Fruit fly (Drosophila melanogaster) whole organism, embryonic: ENCODE results near the gene sgll.
A peak's percentile ranks its signal among the peaks of the same experiment; 100 is the strongest.

ENCODE experiments used
- CG10267 ChIP-seq: fragments of 200-800 bp; sonication (Bioruptor generic); optimal IDR thresholded peaks from 2 replicates; lab custom pipeline; 2018; ENCODE audit warnings: missing biosample characterization, mild to moderate bottlenecking, missing genetic modification characterization, moderate library complexity
- CG10543 ChIP-seq: fragments of 200-800 bp; sonication (Bioruptor generic); optimal IDR thresholded peaks from 3 replicates; lab custom pipeline; 2017; ENCODE audit warnings: missing biosample characterization, mild to moderate bottlenecking, missing genetic modification characterization, moderate library complexity
- CG11085 ChIP-seq: fragments of 200-800 bp; sonication (Bioruptor generic); IDR thresholded peaks from 2 replicates; pipeline ENCODE4 v1.3.6; 2022; ENCODE audit warnings: missing biosample characterization, missing genetic modification characterization
- CG12236 ChIP-seq: fragments of 200-800 bp; sonication (Bioruptor generic); optimal IDR thresholded peaks from 2 replicates; lab custom pipeline; 2016; ENCODE audit warnings: missing biosample characterization, missing genetic modification characterization
- CG12299 ChIP-seq: fragments of 200-800 bp; sonication (Bioruptor generic); optimal IDR thresholded peaks from 2 replicates; lab custom pipeline; 2018; ENCODE audit warnings: missing biosample characterization, mild to moderate bottlenecking, missing genetic modification characterization
- CG13424 ChIP-seq: fragments of 200-800 bp; sonication (Bioruptor generic); optimal IDR thresholded peaks from 2 replicates; lab custom pipeline; 2019; ENCODE audit warnings: missing biosample characterization, mild to moderate bottlenecking, missing genetic modification characterization, moderate library complexity
- CG13775 ChIP-seq: fragments of 200-800 bp; sonication (Bioruptor generic); optimal IDR thresholded peaks from 3 replicates; lab custom pipeline; 2017; ENCODE audit warnings: missing biosample characterization, mild to moderate bottlenecking, missing genetic modification characterization
- CG14860 ChIP-seq: fragments of 200-800 bp; sonication (Bioruptor generic); IDR thresholded peaks from 3 replicates; pipeline ENCODE4 v1.3.6; 2022; ENCODE audit warnings: missing biosample characterization, missing genetic modification characterization; ENCODE audit not compliant: partially characterized antibody
- CG1647 ChIP-seq: fragments of 200-800 bp; sonication (Bioruptor generic); optimal IDR thresholded peaks from 3 replicates; lab custom pipeline; 2016; ENCODE audit warnings: missing biosample characterization, missing genetic modification characterization
- CG17912 ChIP-seq: fragments of 200-800 bp; sonication (Bioruptor generic); optimal IDR thresholded peaks from 2 replicates; lab custom pipeline; 2018; ENCODE audit warnings: missing biosample characterization, mild to moderate bottlenecking, missing genetic modification characterization
- CG2712 ChIP-seq: fragments of 200-800 bp; optimal IDR thresholded peaks from 3 replicates; lab custom pipeline; 2019; ENCODE audit warnings: missing biosample characterization, mild to moderate bottlenecking, missing genetic modification characterization, moderate library complexity
- CG4730 ChIP-seq: fragments of 200-800 bp; sonication (Bioruptor generic); IDR thresholded peaks from 2 replicates; pipeline ENCODE4 v1.3.6; 2022; ENCODE audit warnings: missing biosample characterization, missing genetic modification characterization
- CG7839 ChIP-seq: fragments of 200-800 bp; sonication (Bioruptor generic); optimal IDR thresholded peaks from 3 replicates; lab custom pipeline; 2018; ENCODE audit warnings: missing biosample characterization, mild to moderate bottlenecking, missing genetic modification characterization, moderate library complexity
- CG7963 ChIP-seq: fragments of 200-800 bp; sonication (Bioruptor generic); IDR thresholded peaks from 3 replicates; pipeline ENCODE4 v1.3.6; 2022; ENCODE audit warnings: missing biosample characterization, missing genetic modification characterization; ENCODE audit not compliant: partially characterized antibody
- CG7987 ChIP-seq: fragments of 200-800 bp; sonication (Bioruptor generic); optimal IDR thresholded peaks from 2 replicates; lab custom pipeline; 2018; ENCODE audit warnings: missing biosample characterization, mild to moderate bottlenecking, missing genetic modification characterization, moderate library complexity
- CG8388 ChIP-seq: fragments of 200-800 bp; sonication (Bioruptor generic); optimal IDR thresholded peaks from 2 replicates; lab custom pipeline; 2019; ENCODE audit warnings: missing biosample characterization, mild to moderate bottlenecking, missing genetic modification characterization, moderate library complexity
- Deaf1 ChIP-seq: fragments of 200-800 bp; optimal IDR thresholded peaks from 3 replicates; lab custom pipeline; 2019; ENCODE audit warnings: missing biosample characterization, mild to moderate bottlenecking, missing genetic modification characterization, moderate library complexity
- Drgx ChIP-seq: fragments of 200-800 bp; sonication (Bioruptor generic); IDR thresholded peaks from 2 replicates; pipeline ENCODE4 v1.3.6; 2022; ENCODE audit warnings: missing biosample characterization, missing genetic modification characterization
- Fer1 ChIP-seq: fragments of 200-800 bp; sonication (Bioruptor generic); optimal IDR thresholded peaks from 2 replicates; lab custom pipeline; 2017; ENCODE audit warnings: missing biosample characterization, mild to moderate bottlenecking, missing genetic modification characterization
- Fer2 ChIP-seq: fragments of 200-800 bp; sonication (Bioruptor generic); optimal IDR thresholded peaks from 2 replicates; lab custom pipeline; 2018; ENCODE audit warnings: missing biosample characterization, mild to moderate bottlenecking, missing genetic modification characterization, moderate library complexity
- Hr39 ChIP-seq: fragments of >200 bp; optimal IDR thresholded peaks from 2 replicates; lab custom pipeline; 2017
- Hr78 ChIP-seq, 2 experiments: fragments of 200-800 bp in 1 of 2; fragments of >200 bp in 1 of 2; sonication (Bioruptor generic) in 1 of 2; optimal IDR thresholded peaks; 2 replicates each; lab custom pipeline; 2017 to 2019; ENCODE audit warnings: missing biosample characterization in 2 of 2, missing genetic modification characterization in 2 of 2, mild to moderate bottlenecking in 1 of 2, moderate library complexity in 1 of 2
- Kr ChIP-seq: fragments of 200-800 bp; sonication (Bioruptor generic); optimal IDR thresholded peaks from 2 replicates; lab custom pipeline; 2017; ENCODE audit warnings: missing biosample characterization, mild to moderate bottlenecking, missing genetic modification characterization
- Meics ChIP-seq: fragments of 200-800 bp; sonication (Bioruptor generic); optimal IDR thresholded peaks from 2 replicates; lab custom pipeline; 2017; ENCODE audit warnings: missing biosample characterization, mild to moderate bottlenecking, missing genetic modification characterization
- Mrtf ChIP-seq: fragments of 200-800 bp; sonication (Bioruptor generic); IDR thresholded peaks from 3 replicates; pipeline ENCODE4 v1.3.6; 2022; ENCODE audit warnings: missing biosample characterization, missing genetic modification characterization
- NC2β ChIP-seq: fragments of 200-800 bp; sonication (Bioruptor generic); optimal IDR thresholded peaks from 2 replicates; lab custom pipeline; 2016; ENCODE audit warnings: missing biosample characterization, missing genetic modification characterization
- NK7.1 ChIP-seq: fragments of 200-800 bp; sonication (Bioruptor generic); optimal IDR thresholded peaks from 3 replicates; lab custom pipeline; 2016; ENCODE audit warnings: missing biosample characterization, missing genetic modification characterization
- Ptx1 ChIP-seq: fragments of 200-800 bp; sonication (Bioruptor generic); IDR thresholded peaks from 2 replicates; pipeline ENCODE4 v1.3.6; 2022; ENCODE audit warnings: missing biosample characterization, missing genetic modification characterization
- Rfx ChIP-seq: fragments of 200-800 bp; sonication (Bioruptor generic); IDR thresholded peaks from 2 replicates; pipeline ENCODE4 v1.3.6; 2022; ENCODE audit warnings: missing biosample characterization, missing genetic modification characterization
- Side ChIP-seq: fragments of 200-800 bp; sonication (Bioruptor generic); optimal IDR thresholded peaks from 2 replicates; lab custom pipeline; 2016; ENCODE audit warnings: missing biosample characterization, missing genetic modification characterization
- Six4 ChIP-seq: fragments of 200-800 bp; sonication (Bioruptor generic); optimal IDR thresholded peaks from 2 replicates; lab custom pipeline; 2016; ENCODE audit warnings: missing biosample characterization, missing genetic modification characterization
- Ssrp ChIP-seq: fragments of 200-800 bp; sonication (Bioruptor generic); optimal IDR thresholded peaks from 2 replicates; lab custom pipeline; 2018; ENCODE audit warnings: missing biosample characterization, mild to moderate bottlenecking, missing genetic modification characterization, moderate library complexity
- al ChIP-seq: fragments of 200-800 bp; sonication (Bioruptor generic); IDR thresholded peaks from 2 replicates; pipeline ENCODE4 v1.3.6; 2022; ENCODE audit warnings: missing biosample characterization, missing genetic modification characterization
- ara ChIP-seq: fragments of 200-800 bp; sonication (Bioruptor generic); IDR thresholded peaks from 2 replicates; pipeline ENCODE4 v1.3.6; 2022; ENCODE audit warnings: missing biosample characterization, missing genetic modification characterization
- chm ChIP-seq: fragments of 200-800 bp; sonication (Bioruptor generic); IDR thresholded peaks from 2 replicates; pipeline ENCODE4 v1.3.6; 2022; ENCODE audit warnings: missing biosample characterization, missing genetic modification characterization
- fru ChIP-seq: fragments of >200 bp; optimal IDR thresholded peaks from 2 replicates; lab custom pipeline; 2017
- grau ChIP-seq: fragments of 200-800 bp; optimal IDR thresholded peaks from 3 replicates; lab custom pipeline; 2019; ENCODE audit warnings: missing biosample characterization, mild to moderate bottlenecking, missing genetic modification characterization, moderate library complexity
- gt ChIP-seq: fragments of 200-800 bp; sonication (Bioruptor generic); IDR thresholded peaks from 2 replicates; pipeline ENCODE4 v1.3.6; 2022; ENCODE audit warnings: missing biosample characterization, missing genetic modification characterization
- hth ChIP-seq: fragments of >200 bp; optimal IDR thresholded peaks from 2 replicates; lab custom pipeline; 2017; ENCODE audit warnings: inconsistent platforms
- knrl ChIP-seq: fragments of 200-800 bp; sonication (Bioruptor generic); IDR thresholded peaks from 3 replicates; pipeline ENCODE4 v1.3.6; 2022; ENCODE audit warnings: missing biosample characterization, missing genetic modification characterization; ENCODE audit not compliant: partially characterized antibody
- lab ChIP-seq: fragments of 200-800 bp; sonication (Bioruptor generic); optimal IDR thresholded peaks from 3 replicates; lab custom pipeline; 2017; ENCODE audit warnings: missing biosample characterization, missing genetic modification characterization, mild to moderate bottlenecking, moderate library complexity, missing genetic modification reagents
- lola ChIP-seq, 3 experiments: fragments of >200 bp in 2 of 3; fragments of 200-800 bp in 1 of 3; sonication (Bioruptor generic) in 1 of 3; optimal IDR thresholded peaks; 2 replicates each; lab custom pipeline; 2017 to 2019; ENCODE audit warnings: missing biosample characterization in 3 of 3, missing genetic modification characterization in 3 of 3, mild to moderate bottlenecking in 1 of 3, moderate library complexity in 1 of 3
- pita ChIP-seq: fragments of 200-800 bp; sonication (Bioruptor generic); optimal IDR thresholded peaks from 2 replicates; lab custom pipeline; 2017; ENCODE audit warnings: missing biosample characterization, mild to moderate bottlenecking, missing genetic modification characterization
- pum ChIP-seq: fragments of 200-800 bp; sonication (Bioruptor generic); optimal IDR thresholded peaks from 2 replicates; lab custom pipeline; 2016; ENCODE audit warnings: missing biosample characterization, missing genetic modification characterization
- repo ChIP-seq: fragments of 200-800 bp; sonication (Bioruptor generic); optimal IDR thresholded peaks from 2 replicates; lab custom pipeline; 2016; ENCODE audit warnings: missing biosample characterization, missing genetic modification characterization
- shn ChIP-seq: fragments of 200-800 bp; sonication (Bioruptor generic); optimal IDR thresholded peaks from 3 replicates; lab custom pipeline; 2016; ENCODE audit warnings: missing biosample characterization, missing genetic modification characterization
- slou ChIP-seq: fragments of 200-800 bp; sonication (Bioruptor generic); optimal IDR thresholded peaks from 3 replicates; lab custom pipeline; 2016; ENCODE audit warnings: missing biosample characterization, missing genetic modification characterization
- tgo ChIP-seq: fragments of 200-800 bp; sonication (Bioruptor generic); IDR thresholded peaks from 3 replicates; pipeline ENCODE4 v1.3.6; 2022; ENCODE audit warnings: missing biosample characterization, missing genetic modification characterization
- z ChIP-seq: fragments of 200-800 bp; sonication (Bioruptor generic); IDR thresholded peaks from 3 replicates; pipeline ENCODE4 v1.3.6; 2022; ENCODE audit warnings: missing biosample characterization, missing genetic modification characterization

The sgll gene

DNA sequence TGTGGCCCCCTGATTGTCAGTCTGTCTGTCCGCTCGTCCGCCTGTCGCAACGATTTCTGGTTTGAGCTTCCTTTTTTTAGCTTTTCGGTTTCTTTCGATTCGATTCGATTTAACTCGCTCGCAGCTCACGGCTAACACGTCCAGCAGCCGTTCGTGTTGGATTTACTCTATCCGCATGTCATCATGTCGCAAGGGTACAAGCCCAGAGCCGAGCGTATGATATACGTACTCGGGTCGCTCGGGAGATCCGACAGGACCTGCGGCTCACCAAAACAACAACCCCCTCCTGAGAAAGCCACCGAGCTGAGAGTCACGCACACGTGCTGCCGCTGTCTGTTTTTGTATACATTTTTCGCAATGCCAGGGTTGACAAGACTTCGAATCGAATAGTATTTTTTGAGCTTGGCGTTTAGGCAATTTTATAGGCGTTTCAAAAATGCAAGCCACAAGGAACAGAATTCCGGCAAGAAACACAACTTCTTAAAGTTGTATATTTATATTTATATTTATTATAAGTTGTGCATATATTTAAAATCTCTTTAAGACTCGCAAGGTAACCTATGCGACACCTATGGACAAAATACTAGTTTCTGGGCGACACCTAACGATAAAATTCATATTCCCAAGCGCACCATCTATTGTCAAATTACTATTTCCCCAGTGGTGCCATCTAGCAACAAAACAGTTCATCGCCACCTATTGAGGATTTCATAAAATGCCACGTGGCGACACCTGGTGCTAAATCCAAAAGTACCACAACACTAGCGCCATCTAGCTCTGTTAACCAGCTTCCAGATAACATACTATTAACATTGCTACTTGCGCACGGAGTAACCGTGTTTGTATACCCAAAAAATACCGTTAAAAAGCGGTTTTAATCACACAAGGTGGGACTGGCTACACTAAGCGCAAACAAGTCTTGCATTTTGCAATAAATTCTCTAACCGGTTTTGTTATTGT is at the start of gene sgll, which contains the start of gene CG2993 (continued):
- TF ChIP-seq z (GFP tag; lab: Robert Waterston, UW), result peak; percentile 55; the same call in 2 of the 3 replicates
- TF ChIP-seq shn (GFP tag; lab: Kevin White, UChicago), result peak; percentile 92
- no peak for TF ChIP-seq Hr78 (GFP tag; optimal IDR thresholded peaks at IDR 0.05; lab: Kevin White, UChicago)
- peak; percentile 80 for TF ChIP-seq lab (GFP tag; lab: Kevin White, UChicago)
- TF ChIP-seq Side, result peak; percentile 93
- TF ChIP-seq pum (GFP tag; lab: Kevin White, UChicago), result peak; percentile 96
- TF ChIP-seq pita (GFP tag; lab: Kevin White, UChicago), result peak; percentile 69
- TF ChIP-seq CG13424 (tag; lab: Kevin White, UChicago), result peak; percentile 71
- peak; percentile 67 for TF ChIP-seq Fer1 (GFP tag; lab: Kevin White, UChicago)
- TF ChIP-seq slou (GFP tag; lab: Kevin White, UChicago), result peak; percentile 83
- TF ChIP-seq fru (lab: Kevin White, UChicago), result no peak
- TF ChIP-seq CG2712 (tag; lab: Kevin White, UChicago), result peak; percentile 88
- TF ChIP-seq ara (GFP tag; lab: Robert Waterston, UW), result peak; percentile 82
- TF ChIP-seq Deaf1 (tag; lab: Kevin White, UChicago), result peak; percentile 96
- peak; percentile 96 for TF ChIP-seq Ptx1
- peak; percentile 76 for TF ChIP-seq Ssrp (tag; lab: Kevin White, UChicago)
- peak; percentile 96 for TF ChIP-seq Mrtf (GFP tag; lab: Robert Waterston, UW)
- peak; percentile 81 for TF ChIP-seq al (GFP tag; lab: Robert Waterston, UW)
- TF ChIP-seq Hr39, result no peak
- peak; percentile 71 for TF ChIP-seq Fer2 (tag; lab: Kevin White, UChicago)
- TF ChIP-seq CG14860, result no peak
- TF ChIP-seq Meics (GFP tag; lab: Kevin White, UChicago), result peak; percentile 90
- no peak for TF ChIP-seq CG7963
- TF ChIP-seq Six4, result peak; percentile 87
- peak; percentile 83 for TF ChIP-seq CG12236 (GFP tag; lab: Kevin White, UChicago)
- TF ChIP-seq knrl, result peak; percentile 46; the same call in 1 of the 3 replicates
- no peak for TF ChIP-seq lola (GFP tag; optimal IDR thresholded peaks at IDR 0.05; lab: Kevin White, UChicago)
- peak; percentile 87 for TF ChIP-seq grau
- peak; percentile 84 for TF ChIP-seq CG1647
- TF ChIP-seq CG10543 (GFP tag; lab: Kevin White, UChicago), result peak; percentile 74
- TF ChIP-seq CG8388 (GFP tag; lab: Kevin White, UChicago), result peak; percentile 39
- TF ChIP-seq repo (GFP tag; lab: Kevin White, UChicago), result peak; percentile 85
- peak; percentile 98 for TF ChIP-seq Rfx (GFP tag; lab: Robert Waterston, UW)
- TF ChIP-seq CG4730 (GFP tag; lab: Robert Waterston, UW), result peak; percentile 92
- peak; percentile 72 for TF ChIP-seq CG13775 (GFP tag; lab: Kevin White, UChicago)
- TF ChIP-seq CG7987 (GFP tag; lab: Kevin White, UChicago), result peak; percentile 88
- TF ChIP-seq tgo (GFP tag; lab: Robert Waterston, UW), result peak; percentile 92
- TF ChIP-seq gt (GFP tag; lab: Robert Waterston, UW), result peak; percentile 83
- TF ChIP-seq CG12299, result no peak
- no peak for TF ChIP-seq hth
- TF ChIP-seq Drgx (GFP tag; lab: Robert Waterston, UW), result peak; percentile 28; the same call in 1 of the 2 replicates
- TF ChIP-seq Kr, result peak; percentile 32
- peak; percentile 91 for TF ChIP-seq CG7839 (tag; lab: Kevin White, UChicago)
- TF ChIP-seq NK7.1 (GFP tag; lab: Kevin White, UChicago), result peak; percentile 84
- peak; percentile 97 for TF ChIP-seq CG17912 (GFP tag; lab: Kevin White, UChicago)
- TF ChIP-seq chm (GFP tag; lab: Robert Waterston, UW), result peak; percentile 95
- peak; percentile 95 for TF ChIP-seq NC2β
- TF ChIP-seq CG11085 (GFP tag; lab: Robert Waterston, UW), result peak; percentile 94
- TF ChIP-seq CG10267 (tag; lab: Kevin White, UChicago), result peak; percentile 78
